Fruit fly (Drosophila melanogaster) whole organism, embryonic: ENCODE data around the gene ca.

ENCODE experiments used
- CG10654 ChIP-seq: fragments of 200-800 bp; sonication (Bioruptor generic); optimal IDR thresholded peaks from 2 replicates; lab custom pipeline; 2016; ENCODE audit warnings: missing biosample characterization, missing genetic modification characterization
- CG18764 ChIP-seq: fragments of 200-800 bp; sonication (Bioruptor generic); optimal IDR thresholded peaks from 3 replicates; lab custom pipeline; 2016; ENCODE audit warnings: missing biosample characterization, missing genetic modification characterization
- Hsf ChIP-seq: fragments of 200-800 bp; sonication (Bioruptor generic); optimal IDR thresholded peaks from 3 replicates; lab custom pipeline; 2016; ENCODE audit warnings: missing biosample characterization, missing genetic modification characterization
- Oaz ChIP-seq: fragments of 200-800 bp; sonication (Bioruptor generic); IDR thresholded peaks from 2 replicates; pipeline ENCODE4 v1.3.6; 2022; ENCODE audit warnings: missing biosample characterization, missing genetic modification characterization

dm6 chr3R:29829228-29829786 is 22.7 kb downstream of the ca start:
- TF ChIP-seq Hsf (GFP tag; lab: Kevin White, UChicago) (no peak), CG10654 (GFP tag; lab: Kevin White, UChicago) (no peak), Oaz (no peak), CG18764 (no peak)
